Worm (Caenorhabditis elegans) whole organism, L3 larva: ENCODE results near the gene abf-4.

ENCODE experiments used
- ZK546.5 ChIP-seq: sonication (generic microtip); optimal IDR thresholded peaks from 2 replicates; lab custom pipeline; 2017; ENCODE audit warnings: missing biosample characterization, missing genetic modification characterization
- aly-2 ChIP-seq: fragments of 150-350 bp; optimal IDR thresholded peaks from 2 replicates; lab custom pipeline; 2014; ENCODE audit warnings: missing biosample characterization, missing genetic modification characterization
- ceh-82 ChIP-seq: fragments of 150-350 bp; optimal IDR thresholded peaks from 2 replicates; lab custom pipeline; 2014; ENCODE audit warnings: missing biosample characterization, missing genetic modification characterization
- elt-1 ChIP-seq: fragments of 150-350 bp; optimal IDR thresholded peaks from 2 replicates; lab custom pipeline; 2014; ENCODE audit warnings: missing biosample characterization, missing genetic modification characterization
- fos-1 ChIP-seq: fragments of 150-350 bp; optimal IDR thresholded peaks from 2 replicates; lab custom pipeline; 2014; ENCODE audit warnings: missing biosample characterization, missing genetic modification characterization
- mml-1 ChIP-seq: fragments of 150-350 bp; sonication (generic microtip); optimal IDR thresholded peaks from 3 replicates; lab custom pipeline; 2014; ENCODE audit warnings: missing biosample characterization, missing genetic modification characterization
- nfya-1 ChIP-seq: sonication (generic microtip); optimal IDR thresholded peaks from 2 replicates; lab custom pipeline; 2017; ENCODE audit warnings: missing genetic modification characterization, mild to moderate bottlenecking, missing compliant biosample characterization, antibody characterized with exemption, moderate library complexity; ENCODE audit not compliant: insufficient read depth
- nhr-237 ChIP-seq: fragments of 150-350 bp; optimal IDR thresholded peaks from 2 replicates; lab custom pipeline; 2014; ENCODE audit warnings: missing biosample characterization, missing genetic modification characterization
- tbx-2 ChIP-seq: sonication (generic microtip); optimal IDR thresholded peaks from 2 replicates; lab custom pipeline; 2016; ENCODE audit warnings: mild to moderate bottlenecking, missing genetic modification characterization, missing compliant biosample characterization
- ztf-11 ChIP-seq: fragments of 150-350 bp; optimal IDR thresholded peaks from 2 replicates; lab custom pipeline; 2014; ENCODE audit warnings: missing biosample characterization, missing genetic modification characterization

ce11 chrV:20606617-20607016, 48.4 kb upstream of the abf-4 start, which contains the start of gene F46B3.23:
- TF ChIP-seq aly-2 (tag; lab: Kevin White, UChicago) (no peak), ceh-82 (tag; lab: Kevin White, UChicago) (no peak), ZK546.5 (tag; lab: Kevin White, UChicago) (no peak), ztf-11 (tag; lab: Kevin White, UChicago) (no peak), fos-1 (tag; lab: Kevin White, UChicago) (no peak), tbx-2 (tag; lab: Kevin White, UChicago) (no peak), nhr-237 (tag; lab: Kevin White, UChicago) (no peak), nfya-1 (tag; lab: Kevin White, UChicago) (no peak), mml-1 (tag; lab: Kevin White, UChicago) (no peak), elt-1 (tag; lab: Kevin White, UChicago) (no peak)
